Fruit fly (Drosophila melanogaster) whole organism: Measurements from ENCODE around the gene CG11723.

Source experiments
- CG8478 ChIP-seq: fragments of >200 bp; optimal IDR thresholded peaks from 2 replicates; lab custom pipeline; 2018; ENCODE audit warnings: inconsistent platforms
- Dll ChIP-seq: fragments of >200 bp; optimal IDR thresholded peaks from 2 replicates; lab custom pipeline; 2017
- EcR ChIP-seq, 2 experiments: fragments of >200 bp; optimal IDR thresholded peaks; 2 replicates each; lab custom pipeline; 2017; ENCODE audit warnings: missing biosample characterization in 2 of 2, missing genetic modification characterization in 2 of 2, missing genetic modification reagents in 2 of 2
- psq ChIP-seq: fragments of >200 bp; optimal IDR thresholded peaks from 2 replicates; lab custom pipeline; 2017
- usp ChIP-seq: fragments of >200 bp; optimal IDR thresholded peaks from 2 replicates; lab custom pipeline; 2017; ENCODE audit warnings: missing biosample characterization, missing genetic modification characterization, mixed read lengths

- TF ChIP-seq Dll (no peak), EcR (GFP tag; optimal IDR thresholded peaks at IDR 0.05; lab: Kevin White, UChicago) (no peak), psq (lab: Kevin White, UChicago) (no peak), usp (GFP tag; lab: Kevin White, UChicago) (no peak), CG8478 (lab: Kevin White, UChicago) (no peak)
These were observed 25.5 kb upstream of the CG11723 start for dm6 chr2L:2172460-2173121.
